Fruit fly (Drosophila melanogaster) whole organism, embryonic: ENCODE measurements around the gene CG16824.
A peak's percentile ranks its signal among the peaks of the same experiment; 100 is the strongest.

Source experiments
- Awh ChIP-seq: fragments of 200-800 bp; sonication (Bioruptor generic); IDR thresholded peaks from 2 replicates; pipeline ENCODE4, ENCODE4 v1.3.6; 2022; ENCODE audit warnings: missing biosample characterization, missing genetic modification characterization
- Bgb ChIP-seq: fragments of 200-800 bp; sonication (Bioruptor generic); IDR thresholded peaks from 2 replicates; pipeline ENCODE4 v1.3.6; 2022; ENCODE audit warnings: missing biosample characterization, missing genetic modification characterization; ENCODE audit not compliant: partially characterized antibody
- CG11695 ChIP-seq: fragments of 200-800 bp; sonication (Bioruptor generic); IDR thresholded peaks from 3 replicates; pipeline ENCODE4 v1.3.6; 2022; ENCODE audit warnings: missing biosample characterization, missing genetic modification characterization
- CG12104 ChIP-seq: fragments of 200-800 bp; sonication (Bioruptor generic); optimal IDR thresholded peaks from 3 replicates; lab custom pipeline; 2016; ENCODE audit warnings: missing biosample characterization, missing genetic modification characterization
- CG1529 ChIP-seq: fragments of 200-800 bp; sonication (Bioruptor generic); optimal IDR thresholded peaks from 3 replicates; lab custom pipeline; 2018; ENCODE audit warnings: missing biosample characterization, missing genetic modification characterization
- CG1602 ChIP-seq: fragments of 200-800 bp; sonication (Bioruptor generic); optimal IDR thresholded peaks from 3 replicates; lab custom pipeline; 2016; ENCODE audit warnings: missing biosample characterization, missing genetic modification characterization
- CG17328 ChIP-seq: fragments of 200-800 bp; sonication (Bioruptor generic); IDR thresholded peaks from 2 replicates; pipeline ENCODE4 v1.3.6; 2022; ENCODE audit warnings: missing biosample characterization, missing genetic modification characterization
- CG17385 ChIP-seq: fragments of 200-800 bp; sonication (Bioruptor generic); optimal IDR thresholded peaks from 3 replicates; lab custom pipeline; 2018; ENCODE audit warnings: missing biosample characterization, mild to moderate bottlenecking, missing genetic modification characterization
- CG18011 ChIP-seq: fragments of 200-800 bp; sonication (Bioruptor generic); optimal IDR thresholded peaks from 2 replicates; lab custom pipeline; 2017; ENCODE audit warnings: missing biosample characterization, missing genetic modification characterization, mild to moderate bottlenecking, moderate library complexity, missing genotype
- CG2129 ChIP-seq: fragments of 200-800 bp; sonication (Bioruptor generic); IDR thresholded peaks from 2 replicates; pipeline ENCODE4 v1.3.6; 2022; ENCODE audit warnings: missing biosample characterization, missing genetic modification characterization; ENCODE audit not compliant: partially characterized antibody
- CG34376 ChIP-seq: fragments of 200-800 bp; sonication (Bioruptor generic); optimal IDR thresholded peaks from 2 replicates; lab custom pipeline; 2018; ENCODE audit warnings: missing biosample characterization, mild to moderate bottlenecking, missing genetic modification characterization
- CG34422 ChIP-seq: fragments of 200-800 bp; sonication (Bioruptor generic); IDR thresholded peaks from 3 replicates; pipeline ENCODE4 v1.3.6; 2022; ENCODE audit warnings: missing biosample characterization, missing genetic modification characterization
- CG4404 ChIP-seq: fragments of 200-800 bp; sonication (Bioruptor generic); IDR thresholded peaks from 2 replicates; pipeline ENCODE4 v1.3.6; 2022; ENCODE audit warnings: missing biosample characterization, missing genetic modification characterization
- CG4820 ChIP-seq: fragments of 200-800 bp; sonication (Bioruptor generic); optimal IDR thresholded peaks from 3 replicates; lab custom pipeline; 2016; ENCODE audit warnings: missing biosample characterization, missing genetic modification characterization
- CG7556 ChIP-seq: fragments of 200-800 bp; sonication (Bioruptor generic); optimal IDR thresholded peaks from 2 replicates; lab custom pipeline; 2017; ENCODE audit warnings: missing biosample characterization, mild to moderate bottlenecking, missing genetic modification characterization
- CG8388 ChIP-seq: fragments of 200-800 bp; sonication (Bioruptor generic); optimal IDR thresholded peaks from 2 replicates; lab custom pipeline; 2019; ENCODE audit warnings: missing biosample characterization, mild to moderate bottlenecking, missing genetic modification characterization, moderate library complexity
- CG9876 ChIP-seq: fragments of 200-800 bp; sonication (Bioruptor generic); optimal IDR thresholded peaks from 2 replicates; lab custom pipeline; 2016; ENCODE audit warnings: missing biosample characterization, missing genetic modification characterization
- Dad ChIP-seq: fragments of 200-800 bp; sonication (Bioruptor generic); optimal IDR thresholded peaks from 3 replicates; lab custom pipeline; 2016; ENCODE audit warnings: missing biosample characterization, missing genetic modification characterization
- Doc2 ChIP-seq: fragments of 200-800 bp; sonication (Bioruptor generic); IDR thresholded peaks from 2 replicates; pipeline ENCODE4 v1.3.6; 2022; ENCODE audit warnings: missing biosample characterization, missing genetic modification characterization
- Drgx ChIP-seq: fragments of 200-800 bp; sonication (Bioruptor generic); IDR thresholded peaks from 2 replicates; pipeline ENCODE4 v1.3.6; 2022; ENCODE audit warnings: missing biosample characterization, missing genetic modification characterization
- E2f2 ChIP-seq: fragments of 200-800 bp; sonication (Bioruptor generic); IDR thresholded peaks from 2 replicates; pipeline ENCODE4 v1.3.6; 2022; ENCODE audit warnings: missing biosample characterization, missing genetic modification characterization
- Hsf ChIP-seq: fragments of 200-800 bp; sonication (Bioruptor generic); optimal IDR thresholded peaks from 3 replicates; lab custom pipeline; 2016; ENCODE audit warnings: missing biosample characterization, missing genetic modification characterization
- Jarid2 ChIP-seq: fragments of 200-800 bp; sonication (Bioruptor generic); optimal IDR thresholded peaks from 3 replicates; lab custom pipeline; 2017; ENCODE audit warnings: mild to moderate bottlenecking, missing biosample characterization, missing genetic modification reagents, missing genetic modification characterization
- Lpt ChIP-seq: fragments of >200 bp; optimal IDR thresholded peaks from 2 replicates; lab custom pipeline; 2018; ENCODE audit warnings: missing biosample characterization, missing genetic modification characterization
- Max ChIP-seq: fragments of 200-800 bp; sonication (Bioruptor generic); optimal IDR thresholded peaks from 2 replicates; lab custom pipeline; 2016; ENCODE audit warnings: missing biosample characterization, mild to moderate bottlenecking, missing genetic modification characterization
- NFAT ChIP-seq: fragments of 200-800 bp; sonication (Bioruptor generic); IDR thresholded peaks from 2 replicates; pipeline ENCODE4 v1.3.6; 2022; ENCODE audit warnings: missing biosample characterization, missing genetic modification characterization
- Ravus ChIP-seq: fragments of 200-800 bp; sonication (Bioruptor generic); IDR thresholded peaks from 2 replicates; pipeline ENCODE4 v1.3.6; 2022; ENCODE audit warnings: missing biosample characterization, missing genetic modification characterization
- Sox100B ChIP-seq: fragments of 200-800 bp; sonication (Bioruptor generic); optimal IDR thresholded peaks from 3 replicates; lab custom pipeline; 2018; ENCODE audit warnings: missing biosample characterization, mild to moderate bottlenecking, missing genetic modification characterization
- Spps ChIP-seq: fragments of 200-800 bp; sonication (Bioruptor generic); optimal IDR thresholded peaks from 2 replicates; lab custom pipeline; 2018; ENCODE audit warnings: missing biosample characterization, mild to moderate bottlenecking, missing genetic modification characterization
- Vsx1 ChIP-seq: fragments of 200-800 bp; sonication (Bioruptor generic); optimal IDR thresholded peaks from 2 replicates; lab custom pipeline; 2017; ENCODE audit warnings: missing biosample characterization, mild to moderate bottlenecking, missing genetic modification characterization, missing genetic modification reagents
- YL-1 ChIP-seq: fragments of 200-800 bp; sonication (Bioruptor generic); optimal IDR thresholded peaks from 3 replicates; lab custom pipeline; 2017; ENCODE audit warnings: missing biosample characterization, mild to moderate bottlenecking, missing genetic modification characterization
- ase ChIP-seq: fragments of 200-800 bp; sonication (Bioruptor generic); IDR thresholded peaks from 3 replicates; pipeline ENCODE4 v1.3.6; 2022; ENCODE audit warnings: missing biosample characterization, missing genetic modification characterization
- chinmo ChIP-seq: fragments of 200-800 bp; sonication (Bioruptor generic); IDR thresholded peaks from 4 replicates; pipeline ENCODE4 v1.3.6; 2022; ENCODE audit warnings: missing biosample characterization, missing genetic modification characterization; ENCODE audit not compliant: partially characterized antibody
- dati ChIP-seq: fragments of 200-800 bp; sonication (Bioruptor generic); IDR thresholded peaks from 2 replicates; pipeline ENCODE4 v1.3.6; 2022; ENCODE audit warnings: missing biosample characterization, missing genetic modification characterization
- dm ChIP-seq: fragments of 200-800 bp; sonication (Bioruptor generic); optimal IDR thresholded peaks from 3 replicates; lab custom pipeline; 2016; ENCODE audit warnings: missing biosample characterization, missing genetic modification characterization
- exex ChIP-seq: fragments of 200-800 bp; sonication (Bioruptor generic); optimal IDR thresholded peaks from 4 replicates; lab custom pipeline; 2018; ENCODE audit warnings: missing biosample characterization, mild to moderate bottlenecking, missing genetic modification characterization, moderate library complexity
- ftz-f1 ChIP-seq: fragments of 200-800 bp; sonication (Bioruptor generic); optimal IDR thresholded peaks from 2 replicates; lab custom pipeline; 2016; ENCODE audit warnings: missing biosample characterization, missing genetic modification characterization
- gcm ChIP-seq: fragments of 200-800 bp; sonication (Bioruptor generic); optimal IDR thresholded peaks from 2 replicates; lab custom pipeline; 2019; ENCODE audit warnings: missing biosample characterization, mild to moderate bottlenecking, missing genetic modification characterization, moderate library complexity
- gt ChIP-seq: fragments of 200-800 bp; sonication (Bioruptor generic); IDR thresholded peaks from 2 replicates; pipeline ENCODE4 v1.3.6; 2022; ENCODE audit warnings: missing biosample characterization, missing genetic modification characterization
- h ChIP-seq: fragments of >200 bp; optimal IDR thresholded peaks from 2 replicates; lab custom pipeline; 2017
- inv ChIP-seq: fragments of 200-800 bp; sonication (Bioruptor generic); IDR thresholded peaks from 2 replicates; pipeline ENCODE4 v1.3.6; 2022; ENCODE audit warnings: missing biosample characterization, missing genetic modification characterization; ENCODE audit not compliant: partially characterized antibody
- jing ChIP-seq: fragments of 200-800 bp; sonication (Bioruptor generic); optimal IDR thresholded peaks from 2 replicates; lab custom pipeline; 2018; ENCODE audit warnings: missing biosample characterization, mild to moderate bottlenecking, missing genetic modification characterization
- jumu ChIP-seq: fragments of 200-800 bp; sonication (Bioruptor generic); optimal IDR thresholded peaks from 3 replicates; lab custom pipeline; 2016; ENCODE audit warnings: missing biosample characterization, missing genetic modification characterization
- kni ChIP-seq: fragments of 200-800 bp; sonication (Bioruptor generic); optimal IDR thresholded peaks from 3 replicates; lab custom pipeline; 2017; ENCODE audit warnings: mild to moderate bottlenecking, missing biosample characterization, missing genetic modification reagents, missing genetic modification characterization
- lilli ChIP-seq: fragments of 200-800 bp; sonication (Bioruptor generic); optimal IDR thresholded peaks from 3 replicates; lab custom pipeline; 2016; ENCODE audit warnings: missing biosample characterization, missing genetic modification characterization
- nerfin-1 ChIP-seq: fragments of 200-800 bp; sonication (Bioruptor generic); optimal IDR thresholded peaks from 3 replicates; lab custom pipeline; 2019; ENCODE audit warnings: missing biosample characterization, mild to moderate bottlenecking, missing genetic modification characterization, moderate library complexity
- peb ChIP-seq: fragments of 200-800 bp; sonication (Bioruptor generic); IDR thresholded peaks from 2 replicates; pipeline ENCODE4 v1.3.6; 2022; ENCODE audit warnings: missing biosample characterization, missing genetic modification characterization
- sqz ChIP-seq: fragments of 200-800 bp; sonication (Bioruptor generic); optimal IDR thresholded peaks from 3 replicates; lab custom pipeline; 2018; ENCODE audit warnings: missing biosample characterization, mild to moderate bottlenecking, missing genetic modification characterization
- sr ChIP-seq: fragments of 200-800 bp; sonication (Bioruptor generic); IDR thresholded peaks from 3 replicates; pipeline ENCODE4 v1.3.6; 2022; ENCODE audit warnings: missing biosample characterization, missing genetic modification characterization
- tx ChIP-seq: fragments of 200-800 bp; sonication (Bioruptor generic); optimal IDR thresholded peaks from 2 replicates; lab custom pipeline; 2016; ENCODE audit warnings: missing biosample characterization, missing genetic modification characterization

The CG16824 gene

dm6 chr2L:13290276-13291065 lies 2.3 kb upstream of the CG16824 start (continued):
- TF ChIP-seq exex (tag; lab: Kevin White, UChicago) (peak; percentile 89), CG2129 (GFP tag; lab: Robert Waterston, UW) (no peak), CG9876 (GFP tag; lab: Kevin White, UChicago) (no peak), CG1529 (GFP tag; lab: Kevin White, UChicago) (peak; percentile 84), Awh (GFP tag; lab: Robert Waterston, UW) (peak; percentile 77), jing (GFP tag; lab: Kevin White, UChicago) (no peak), lilli (GFP tag; lab: Kevin White, UChicago) (peak; percentile 26), Hsf (GFP tag; lab: Kevin White, UChicago) (no peak), Vsx1 (GFP tag; lab: Kevin White, UChicago) (peak; percentile 95), Sox100B (GFP tag; lab: Kevin White, UChicago) (peak; percentile 76), E2f2 (GFP tag; lab: Robert Waterston, UW) (0 out of 2 replicates have a peak, but pooled peaks have one; percentile 31), CG34376 (peak; percentile 87), Jarid2 (GFP tag; lab: Kevin White, UChicago) (peak; percentile 97), YL-1 (peak; percentile 83), Max (peak; percentile 53), gcm (peak; percentile 83), CG4820 (no peak), CG17385 (GFP tag; lab: Kevin White, UChicago) (peak; percentile 81), Ravus (GFP tag; lab: Robert Waterston, UW) (no peak; the same call in 1 of the 2 replicates), ase (no peak), gt (GFP tag; lab: Robert Waterston, UW) (no peak), Doc2 (GFP tag; lab: Robert Waterston, UW) (no peak), Spps (tag; lab: Kevin White, UChicago) (no peak), chinmo (GFP tag; lab: Robert Waterston, UW) (peak; percentile 95), CG34422 (GFP tag; lab: Robert Waterston, UW) (peak; percentile 83; the same call in 1 of the 3 replicates), sqz (GFP tag; lab: Kevin White, UChicago) (peak; percentile 84), CG4404 (no peak), CG7556 (GFP tag; lab: Kevin White, UChicago) (peak; percentile 55), Drgx (GFP tag; lab: Robert Waterston, UW) (no peak), Dad (GFP tag; lab: Kevin White, UChicago) (peak; percentile 39), CG11695 (GFP tag; lab: Robert Waterston, UW) (peak; percentile 73), kni (GFP tag; lab: Kevin White, UChicago) (no peak), Lpt (GFP tag; lab: Kevin White, UChicago) (no peak), CG18011 (peak; percentile 50), h (lab: Kevin White, UChicago) (no peak), ftz-f1 (GFP tag; lab: Kevin White, UChicago) (peak; percentile 55), dati (0 out of 2 replicates have a peak, but pooled peaks have one; percentile 20), Bgb (GFP tag; lab: Robert Waterston, UW) (peak; percentile 73; the same call in 1 of the 2 replicates), nerfin-1 (tag; lab: Kevin White, UChicago) (peak; percentile 60), tx (GFP tag; lab: Kevin White, UChicago) (no peak), CG1602 (peak; percentile 13), CG8388 (peak; percentile 50), CG17328 (GFP tag; lab: Robert Waterston, UW) (peak; percentile 57), NFAT (GFP tag; lab: Robert Waterston, UW) (0 out of 2 replicates have a peak, but pooled peaks have one; percentile 29), CG12104 (GFP tag; lab: Kevin White, UChicago) (peak; percentile 71), inv (GFP tag; lab: Robert Waterston, UW) (peak; percentile 29; the same call in 1 of the 2 replicates), peb (no peak), dm (GFP tag; lab: Kevin White, UChicago) (peak; percentile 42), jumu (GFP tag; lab: Kevin White, UChicago) (no peak), sr (GFP tag; lab: Robert Waterston, UW) (peak; percentile 77)
